Fruit fly (Drosophila melanogaster) whole organism, embryonic: ENCODE data around the gene CG33293.
A peak's percentile ranks its signal among the peaks of the same experiment; 100 is the strongest.

ENCODE experiments used
- ATbp ChIP-seq: fragments of 200-800 bp; sonication (Bioruptor generic); optimal IDR thresholded peaks from 2 replicates; lab custom pipeline; 2017; ENCODE audit warnings: missing biosample characterization, mild to moderate bottlenecking, missing genetic modification characterization, missing genetic modification reagents
- Ada2b ChIP-seq: fragments of 200-800 bp; sonication (Bioruptor generic); IDR thresholded peaks from 2 replicates; pipeline ENCODE4 v1.3.6; 2022; ENCODE audit warnings: missing biosample characterization, missing genetic modification characterization
- B-H1 ChIP-seq: fragments of 200-800 bp; sonication (Bioruptor generic); IDR thresholded peaks from 3 replicates; pipeline ENCODE4 v1.3.6; 2022; ENCODE audit warnings: missing biosample characterization, missing genetic modification characterization
- BEAF-32 ChIP-seq: fragments of 200-800 bp; sonication (Bioruptor generic); optimal IDR thresholded peaks from 3 replicates; lab custom pipeline; 2017; ENCODE audit warnings: missing biosample characterization, missing genetic modification characterization, mild to moderate bottlenecking, moderate library complexity, missing genetic modification reagents
- CG12659 ChIP-seq: fragments of 200-800 bp; sonication (Bioruptor generic); optimal IDR thresholded peaks from 3 replicates; lab custom pipeline; 2017; ENCODE audit warnings: mild to moderate bottlenecking, missing biosample characterization, missing genetic modification reagents, missing genetic modification characterization
- CG12769 ChIP-seq: fragments of 200-800 bp; sonication (Bioruptor generic); optimal IDR thresholded peaks from 2 replicates; lab custom pipeline; 2019; ENCODE audit warnings: missing biosample characterization, mild to moderate bottlenecking, missing genetic modification characterization, moderate library complexity
- CG16815 ChIP-seq: fragments of 200-800 bp; sonication (Bioruptor generic); optimal IDR thresholded peaks from 3 replicates; lab custom pipeline; 2017; ENCODE audit warnings: missing biosample characterization, mild to moderate bottlenecking, missing genetic modification characterization
- CG17359 ChIP-seq: fragments of 200-800 bp; sonication (Bioruptor generic); optimal IDR thresholded peaks from 3 replicates; lab custom pipeline; 2018; ENCODE audit warnings: missing biosample characterization, mild to moderate bottlenecking, missing genetic modification characterization, moderate library complexity
- CG17385 ChIP-seq: fragments of 200-800 bp; sonication (Bioruptor generic); optimal IDR thresholded peaks from 3 replicates; lab custom pipeline; 2018; ENCODE audit warnings: missing biosample characterization, mild to moderate bottlenecking, missing genetic modification characterization
- CG18599 ChIP-seq: fragments of 200-800 bp; sonication (Bioruptor generic); optimal IDR thresholded peaks from 3 replicates; lab custom pipeline; 2017; ENCODE audit warnings: missing biosample characterization, missing genetic modification characterization, mild to moderate bottlenecking, moderate library complexity, missing genetic modification reagents
- CG31224 ChIP-seq: fragments of 200-800 bp; sonication (Bioruptor generic); IDR thresholded peaks from 2 replicates; pipeline ENCODE4 v1.3.6; 2022; ENCODE audit warnings: missing biosample characterization, missing genetic modification characterization
- CG32532 ChIP-seq: fragments of 200-800 bp; sonication (Bioruptor generic); IDR thresholded peaks from 2 replicates; pipeline ENCODE4 v1.3.6; 2022; ENCODE audit warnings: missing biosample characterization, missing genetic modification characterization
- CG3281 ChIP-seq: fragments of 200-800 bp; sonication (Bioruptor generic); optimal IDR thresholded peaks from 3 replicates; lab custom pipeline; 2017; ENCODE audit warnings: missing biosample characterization, mild to moderate bottlenecking, missing genetic modification characterization
- CG7357 ChIP-seq: fragments of 200-800 bp; sonication (Bioruptor generic); IDR thresholded peaks from 3 replicates; pipeline ENCODE4 v1.3.6; 2022; ENCODE audit warnings: missing biosample characterization, missing genetic modification characterization
- CG7556 ChIP-seq: fragments of 200-800 bp; sonication (Bioruptor generic); optimal IDR thresholded peaks from 2 replicates; lab custom pipeline; 2017; ENCODE audit warnings: missing biosample characterization, mild to moderate bottlenecking, missing genetic modification characterization
- CG8290 ChIP-seq, 3 experiments: fragments of 200-800 bp; sonication (Bioruptor generic); optimal IDR thresholded peaks; 2 replicates each; lab custom pipeline; 2016 to 2019; ENCODE audit warnings: missing biosample characterization in 3 of 3, missing genetic modification characterization in 3 of 3, mild to moderate bottlenecking in 2 of 3, moderate library complexity in 1 of 3
- Drgx ChIP-seq: fragments of 200-800 bp; sonication (Bioruptor generic); IDR thresholded peaks from 2 replicates; pipeline ENCODE4 v1.3.6; 2022; ENCODE audit warnings: missing biosample characterization, missing genetic modification characterization
- Eip74EF ChIP-seq, 2 experiments: fragments of 200-800 bp in 1 of 2; fragments of >200 bp in 1 of 2; sonication (Bioruptor generic) in 1 of 2; optimal IDR thresholded peaks; 2 replicates each; lab custom pipeline; 2017 to 2019; ENCODE audit warnings: missing biosample characterization in 2 of 2, missing genetic modification characterization in 2 of 2, mild to moderate bottlenecking in 1 of 2, moderate library complexity in 1 of 2
- Ets97D ChIP-seq: fragments of 200-800 bp; sonication (Bioruptor generic); optimal IDR thresholded peaks from 3 replicates; lab custom pipeline; 2016; ENCODE audit warnings: missing biosample characterization, missing genetic modification characterization
- Fer1 ChIP-seq: fragments of 200-800 bp; sonication (Bioruptor generic); optimal IDR thresholded peaks from 2 replicates; lab custom pipeline; 2017; ENCODE audit warnings: missing biosample characterization, mild to moderate bottlenecking, missing genetic modification characterization
- Fer2 ChIP-seq: fragments of 200-800 bp; sonication (Bioruptor generic); optimal IDR thresholded peaks from 2 replicates; lab custom pipeline; 2018; ENCODE audit warnings: missing biosample characterization, mild to moderate bottlenecking, missing genetic modification characterization, moderate library complexity
- Gsc ChIP-seq: fragments of 200-800 bp; sonication (Bioruptor generic); IDR thresholded peaks from 2 replicates; pipeline ENCODE4 v1.3.6; 2022; ENCODE audit warnings: missing biosample characterization, missing genetic modification characterization
- Kr ChIP-seq: fragments of 200-800 bp; sonication (Bioruptor generic); optimal IDR thresholded peaks from 2 replicates; lab custom pipeline; 2017; ENCODE audit warnings: missing biosample characterization, mild to moderate bottlenecking, missing genetic modification characterization
- NFAT ChIP-seq: fragments of 200-800 bp; sonication (Bioruptor generic); IDR thresholded peaks from 2 replicates; pipeline ENCODE4 v1.3.6; 2022; ENCODE audit warnings: missing biosample characterization, missing genetic modification characterization
- Nf-YB ChIP-seq: fragments of 200-800 bp; sonication (Bioruptor generic); optimal IDR thresholded peaks from 3 replicates; lab custom pipeline; 2019; ENCODE audit warnings: missing biosample characterization, mild to moderate bottlenecking, missing genetic modification characterization, moderate library complexity
- PHDP ChIP-seq: fragments of 200-800 bp; sonication (Bioruptor generic); optimal IDR thresholded peaks from 3 replicates; lab custom pipeline; 2018; ENCODE audit warnings: missing biosample characterization, mild to moderate bottlenecking, missing genetic modification characterization, moderate library complexity
- Sin3A ChIP-seq: fragments of >200 bp; optimal IDR thresholded peaks from 2 replicates; lab custom pipeline; 2018
- Sox102F ChIP-seq: fragments of 200-800 bp; sonication (Bioruptor generic); optimal IDR thresholded peaks from 2 replicates; lab custom pipeline; 2018; ENCODE audit warnings: missing biosample characterization, mild to moderate bottlenecking, missing genetic modification characterization, moderate library complexity
- ab ChIP-seq: fragments of 200-800 bp; sonication (Bioruptor generic); optimal IDR thresholded peaks from 2 replicates; lab custom pipeline; 2016; ENCODE audit warnings: missing biosample characterization, missing genetic modification characterization
- aop ChIP-seq: fragments of 200-800 bp; sonication (Bioruptor generic); IDR thresholded peaks from 2 replicates; pipeline ENCODE4 v1.3.6; 2022; ENCODE audit warnings: missing biosample characterization, missing genetic modification characterization
- bigmax ChIP-seq: fragments of 200-800 bp; sonication (Bioruptor generic); optimal IDR thresholded peaks from 2 replicates; lab custom pipeline; 2018; ENCODE audit warnings: missing biosample characterization, mild to moderate bottlenecking, missing genetic modification characterization
- btn ChIP-seq: fragments of 200-800 bp; sonication (Bioruptor generic); optimal IDR thresholded peaks from 2 replicates; lab custom pipeline; 2016; ENCODE audit warnings: missing biosample characterization, missing genetic modification characterization
- dpn ChIP-seq, 2 experiments: fragments of 200-800 bp; sonication (Bioruptor generic); optimal IDR thresholded peaks; 3 replicates each; lab custom pipeline; 2016; ENCODE audit warnings: missing biosample characterization in 2 of 2, missing genetic modification characterization in 2 of 2
- fd96Cb ChIP-seq: fragments of 200-800 bp; sonication (Bioruptor generic); optimal IDR thresholded peaks from 2 replicates; lab custom pipeline; 2018; ENCODE audit warnings: missing biosample characterization, mild to moderate bottlenecking, missing genetic modification characterization, moderate library complexity
- grn ChIP-seq: fragments of 200-800 bp; sonication (Bioruptor generic); optimal IDR thresholded peaks from 3 replicates; lab custom pipeline; 2017; ENCODE audit warnings: missing biosample characterization, missing genetic modification characterization
- her ChIP-seq: fragments of 200-800 bp; sonication (Bioruptor generic); optimal IDR thresholded peaks from 2 replicates; lab custom pipeline; 2016; ENCODE audit warnings: missing biosample characterization, missing genetic modification characterization
- jumu ChIP-seq: fragments of 200-800 bp; sonication (Bioruptor generic); optimal IDR thresholded peaks from 3 replicates; lab custom pipeline; 2016; ENCODE audit warnings: missing biosample characterization, missing genetic modification characterization
- ken ChIP-seq: fragments of 200-800 bp; sonication (Bioruptor generic); IDR thresholded peaks from 3 replicates; pipeline ENCODE4 v1.3.6; 2022; ENCODE audit warnings: missing biosample characterization, missing genetic modification characterization
- lola ChIP-seq, 3 experiments: fragments of >200 bp in 2 of 3; fragments of 200-800 bp in 1 of 3; sonication (Bioruptor generic) in 1 of 3; optimal IDR thresholded peaks; 2 replicates each; lab custom pipeline; 2017 to 2019; ENCODE audit warnings: missing biosample characterization in 3 of 3, missing genetic modification characterization in 3 of 3, mild to moderate bottlenecking in 1 of 3, moderate library complexity in 1 of 3
- org-1 ChIP-seq: fragments of 200-800 bp; sonication (Bioruptor generic); optimal IDR thresholded peaks from 2 replicates; lab custom pipeline; 2017; ENCODE audit warnings: missing biosample characterization, missing genetic modification characterization
- otp ChIP-seq: fragments of 200-800 bp; sonication (Bioruptor generic); IDR thresholded peaks from 3 replicates; pipeline ENCODE4, ENCODE4 v1.3.6; 2022; ENCODE audit warnings: missing biosample characterization, missing genetic modification characterization
- pho ChIP-seq: fragments of 200-800 bp; sonication (Bioruptor generic); optimal IDR thresholded peaks from 2 replicates; lab custom pipeline; 2016; ENCODE audit warnings: missing biosample characterization, missing genetic modification characterization
- pros ChIP-seq: fragments of 200-800 bp; sonication (Bioruptor generic); optimal IDR thresholded peaks from 3 replicates; lab custom pipeline; 2019; ENCODE audit warnings: missing biosample characterization, mild to moderate bottlenecking, missing genetic modification characterization, moderate library complexity
- rib ChIP-seq: fragments of 200-800 bp; sonication (Bioruptor generic); IDR thresholded peaks from 2 replicates; pipeline ENCODE4 v1.3.6; 2022; ENCODE audit warnings: missing biosample characterization, missing genetic modification characterization
- sd ChIP-seq: fragments of 200-800 bp; sonication (Bioruptor generic); optimal IDR thresholded peaks from 3 replicates; lab custom pipeline; 2018; ENCODE audit warnings: missing biosample characterization, mild to moderate bottlenecking, missing genetic modification characterization, moderate library complexity
- sim ChIP-seq: fragments of 200-800 bp; sonication (Bioruptor generic); IDR thresholded peaks from 2 replicates; pipeline ENCODE4 v1.3.6; 2022; ENCODE audit warnings: missing biosample characterization, missing genetic modification characterization
- sqz ChIP-seq: fragments of 200-800 bp; sonication (Bioruptor generic); optimal IDR thresholded peaks from 3 replicates; lab custom pipeline; 2018; ENCODE audit warnings: missing biosample characterization, mild to moderate bottlenecking, missing genetic modification characterization
- tin ChIP-seq: fragments of 200-800 bp; sonication (Bioruptor generic); optimal IDR thresholded peaks from 3 replicates; lab custom pipeline; 2016; ENCODE audit warnings: missing biosample characterization, missing genetic modification characterization
- trh ChIP-seq: fragments of 200-800 bp; sonication (Bioruptor generic); optimal IDR thresholded peaks from 2 replicates; lab custom pipeline; 2016; ENCODE audit warnings: missing biosample characterization, missing genetic modification characterization

CG33293 gene

DNA sequence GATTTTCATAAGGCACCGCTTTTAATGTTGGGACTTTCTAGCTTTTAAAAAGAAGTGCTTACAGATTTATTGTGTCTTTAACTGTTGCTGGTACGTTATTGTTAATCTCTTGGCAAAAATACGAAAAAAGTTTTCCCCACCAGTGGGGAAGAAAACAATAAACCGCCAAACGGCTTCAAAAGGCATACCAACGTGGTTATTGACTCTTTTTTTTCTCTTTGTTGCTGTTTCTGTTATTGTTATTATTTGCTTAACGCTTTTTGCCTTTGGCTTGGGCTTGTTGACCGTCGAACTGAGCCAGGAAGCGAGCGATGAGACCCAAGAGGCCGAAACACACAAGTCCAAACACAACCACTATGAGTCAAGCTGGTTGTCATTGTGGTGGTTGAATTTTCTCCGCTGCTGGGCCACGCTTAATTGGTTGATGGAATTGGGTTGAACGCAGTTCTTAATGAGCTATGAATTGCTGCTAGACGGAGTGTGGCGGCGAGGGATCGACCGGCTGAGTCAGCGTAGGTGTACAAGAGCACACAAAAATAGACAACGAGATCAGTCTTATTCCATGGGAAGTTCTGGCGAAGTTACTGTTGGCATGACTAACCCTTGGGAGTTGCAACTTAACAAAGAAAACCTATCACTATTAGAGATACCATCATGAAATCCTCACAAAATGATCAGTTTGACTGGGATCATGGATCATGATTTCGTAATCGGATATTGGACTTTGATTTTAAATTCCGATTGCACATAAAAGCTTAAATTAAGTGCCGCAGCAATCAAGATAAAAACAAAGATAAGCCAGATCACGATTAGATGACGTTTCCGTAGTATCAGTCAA is 33.0 kb downstream of the CG33293 start (continued):
- no peak for TF ChIP-seq bigmax
- TF ChIP-seq rib, result no peak
- TF ChIP-seq CG12769 (tag; lab: Kevin White, UChicago), result peak; percentile 18
- no peak for TF ChIP-seq tin
- no peak for TF ChIP-seq Drgx (GFP tag; lab: Robert Waterston, UW)
- no peak for TF ChIP-seq btn
- no peak for TF ChIP-seq Sox102F (GFP tag; lab: Kevin White, UChicago)
- no peak for TF ChIP-seq dpn (GFP tag; optimal IDR thresholded peaks at IDR 0.05; lab: Kevin White, UChicago)
- TF ChIP-seq PHDP (tag; lab: Kevin White, UChicago), result no peak
- no peak for TF ChIP-seq sim (GFP tag; lab: Robert Waterston, UW)
- no peak for TF ChIP-seq Fer2 (tag; lab: Kevin White, UChicago)
- TF ChIP-seq BEAF-32 (GFP tag; lab: Kevin White, UChicago), result no peak
- no peak for TF ChIP-seq org-1 (GFP tag; lab: Kevin White, UChicago)
- TF ChIP-seq CG17385 (GFP tag; lab: Kevin White, UChicago), result no peak
- 0 out of 2 replicates have a peak, but pooled peaks have one; percentile 10 for TF ChIP-seq CG32532 (GFP tag; lab: Robert Waterston, UW)
- no peak for TF ChIP-seq B-H1 (GFP tag; lab: Robert Waterston, UW)
- TF ChIP-seq pros (GFP tag; lab: Kevin White, UChicago), result peak; percentile 30
- no peak for TF ChIP-seq CG31224 (GFP tag; lab: Robert Waterston, UW)
- TF ChIP-seq pho, result no peak
- TF ChIP-seq Nf-YB (GFP tag; lab: Kevin White, UChicago), result no peak
- TF ChIP-seq CG17359 (tag; lab: Kevin White, UChicago), result no peak
- TF ChIP-seq Eip74EF (GFP tag; optimal IDR thresholded peaks at IDR 0.05; lab: Kevin White, UChicago), result no peak
- TF ChIP-seq Fer1 (GFP tag; lab: Kevin White, UChicago), result peak; percentile 9
- TF ChIP-seq Gsc (GFP tag; lab: Robert Waterston, UW), result no peak
- no peak for TF ChIP-seq CG3281 (GFP tag; lab: Kevin White, UChicago)
- TF ChIP-seq CG16815 (GFP tag; lab: Kevin White, UChicago), result no peak
- TF ChIP-seq ab (GFP tag; lab: Kevin White, UChicago), result no peak
- TF ChIP-seq CG7556 (GFP tag; lab: Kevin White, UChicago), result no peak
- no peak for TF ChIP-seq Ets97D (GFP tag; lab: Kevin White, UChicago)
- no peak for TF ChIP-seq fd96Cb (tag; lab: Kevin White, UChicago)
- 0 out of 3 replicates have a peak, but pooled peaks have one; percentile 13 for TF ChIP-seq otp
- TF ChIP-seq ATbp (GFP tag; lab: Kevin White, UChicago), result peak; percentile 38
- TF ChIP-seq CG12659 (GFP tag; lab: Kevin White, UChicago), result no peak
- peak; percentile 98 for TF ChIP-seq grn (GFP tag; lab: Kevin White, UChicago)
- no peak for TF ChIP-seq lola (GFP tag; optimal IDR thresholded peaks at IDR 0.05; lab: Kevin White, UChicago)
- TF ChIP-seq Kr (GFP tag; lab: Kevin White, UChicago), result no peak
- TF ChIP-seq CG18599 (GFP tag; lab: Kevin White, UChicago), result peak; percentile 1
- no peak for TF ChIP-seq NFAT (GFP tag; lab: Robert Waterston, UW)
- TF ChIP-seq sd (tag; lab: Kevin White, UChicago), result peak; percentile 82
- no peak for TF ChIP-seq CG7357
- no peak for TF ChIP-seq her (GFP tag; lab: Kevin White, UChicago)
- no peak for TF ChIP-seq ken (GFP tag; lab: Robert Waterston, UW)
- peak; percentile 8 for TF ChIP-seq CG8290 (GFP tag; optimal IDR thresholded peaks at IDR 0.05; lab: Kevin White, UChicago)
- peak in 1 of 2 experiments; percentile 43 for TF ChIP-seq CG8290 (tag; optimal IDR thresholded peaks at IDR 0.05; lab: Kevin White, UChicago)
- TF ChIP-seq jumu, result no peak
- TF ChIP-seq Sin3A (lab: Kevin White, UChicago), result no peak
- TF ChIP-seq sqz, result no peak
- no peak for TF ChIP-seq Ada2b
- TF ChIP-seq trh (GFP tag; lab: Kevin White, UChicago), result no peak
- no peak for TF ChIP-seq aop (GFP tag; lab: Robert Waterston, UW)
